Worm (Caenorhabditis elegans) whole organism, L4 larva: Measurements from ENCODE around the gene asp-2.
A peak's percentile ranks its signal among the peaks of the same experiment; 100 is the strongest.

Experiments used
- F10B5.3 ChIP-seq: sonication (generic microtip); optimal IDR thresholded peaks from 2 replicates; lab custom pipeline; 2016; ENCODE audit warnings: mild to moderate bottlenecking, missing genetic modification characterization, missing compliant biosample characterization
- F26F4.8 ChIP-seq: fragments of 200-800 bp; sonication (Bioruptor generic); conservative IDR thresholded peaks from 2 replicates; pipeline ENCODE4 v1.3.6; 2022; ENCODE audit warnings: missing genetic modification characterization, missing compliant biosample characterization
- F49E8.2 ChIP-seq: sonication (generic microtip); optimal IDR thresholded peaks from 2 replicates; lab custom pipeline; 2016; ENCODE audit warnings: missing compliant biosample characterization, mild to moderate bottlenecking, missing genetic modification characterization, borderline replicate concordance
- Y5F2A.4 ChIP-seq: fragments of 200-800 bp; sonication (Bioruptor generic); optimal IDR thresholded peaks from 2 replicates; lab custom pipeline; 2018; ENCODE audit warnings: mild to moderate bottlenecking, missing genetic modification characterization, missing compliant biosample characterization
- ZK337.2 ChIP-seq: fragments of 200-800 bp; sonication (Bioruptor generic); IDR thresholded peaks from 2 replicates; pipeline ENCODE4 v1.3.6; 2022; ENCODE audit warnings: missing genetic modification reagents, missing genetic modification characterization, missing compliant biosample characterization
- aha-1 ChIP-seq: fragments of 150-350 bp; peaks from one replicate; lab custom pipeline; 2014; ENCODE audit warnings: missing biosample characterization, missing genetic modification characterization
- ama-1 ChIP-seq: fragments of 150-350 bp; optimal IDR thresholded peaks from 2 replicates; lab custom pipeline; 2014; ENCODE audit warnings: inconsistent platforms, mixed read lengths
- ceh-62 ChIP-seq: sonication (generic microtip); optimal IDR thresholded peaks from 2 replicates; lab custom pipeline; 2017; ENCODE audit warnings: missing biosample characterization, missing genetic modification characterization
- daf-12 ChIP-seq: fragments of 150-350 bp; optimal IDR thresholded peaks from 2 replicates; lab custom pipeline; 2014; ENCODE audit warnings: missing biosample characterization, missing genetic modification reagents, missing genetic modification characterization
- daf-16 ChIP-seq, 3 experiments: sonication (generic microtip); optimal IDR thresholded peaks; 2 replicates each; lab custom pipeline; 2016 to 2017; ENCODE audit warnings: missing genetic modification characterization in 3 of 3, missing genetic modification reagents in 3 of 3, mild to moderate bottlenecking in 2 of 3, missing compliant biosample characterization in 2 of 3, missing biosample characterization in 1 of 3, moderate library complexity in 1 of 3
- daf-19 ChIP-seq: fragments of 200-800 bp; sonication (Bioruptor generic); conservative IDR thresholded peaks from 2 replicates; pipeline ENCODE4 v1.3.6; 2022; ENCODE audit warnings: missing genetic modification characterization, missing compliant biosample characterization
- dmd-9 ChIP-seq: fragments of 200-800 bp; sonication (Bioruptor generic); IDR thresholded peaks from 2 replicates; pipeline ENCODE4 v1.3.6; 2022; ENCODE audit warnings: missing genetic modification reagents, missing genetic modification characterization, missing compliant biosample characterization
- dpl-1 ChIP-seq: fragments of 150-350 bp; optimal IDR thresholded peaks from 2 replicates; lab custom pipeline; 2014; ENCODE audit warnings: missing biosample characterization, missing genetic modification reagents, missing genetic modification characterization
- dve-1 ChIP-seq: sonication (generic microtip); optimal IDR thresholded peaks from 2 replicates; lab custom pipeline; 2017; ENCODE audit warnings: antibody characterized with exemption, mild to moderate bottlenecking, missing genetic modification characterization, missing compliant biosample characterization; ENCODE audit not compliant: insufficient read depth
- egl-27 ChIP-seq: sonication (generic microtip); optimal IDR thresholded peaks from 3 replicates; lab custom pipeline; 2017; ENCODE audit warnings: missing biosample characterization, missing genetic modification reagents, missing genetic modification characterization
- hif-1 ChIP-seq, 2 experiments: sonication (generic microtip); optimal IDR thresholded peaks; 2 replicates each; lab custom pipeline; 2016 to 2017; ENCODE audit warnings: missing compliant biosample characterization in 2 of 2, missing genetic modification characterization in 2 of 2, missing genetic modification reagents in 2 of 2, missing genotype in 2 of 2, mild to moderate bottlenecking in 1 of 2
- hlh-11 ChIP-seq: fragments of 200-800 bp; sonication (Bioruptor generic); optimal IDR thresholded peaks from 2 replicates; lab custom pipeline; 2018; ENCODE audit warnings: mild to moderate bottlenecking, missing genetic modification characterization, missing compliant biosample characterization
- hlh-30 ChIP-seq: sonication (generic microtip); optimal IDR thresholded peaks from 2 replicates; lab custom pipeline; 2017; ENCODE audit warnings: antibody characterized with exemption, mild to moderate bottlenecking, missing genetic modification characterization, missing compliant biosample characterization; ENCODE audit not compliant: insufficient read depth
- hmg-1.1 ChIP-seq: fragments of 200-800 bp; sonication (Bioruptor generic); IDR thresholded peaks from 2 replicates; pipeline ENCODE4 v1.3.6; 2022; ENCODE audit warnings: missing genetic modification reagents, missing genetic modification characterization, missing compliant biosample characterization
- lin-13 ChIP-seq: fragments of 150-350 bp; optimal IDR thresholded peaks from 2 replicates; lab custom pipeline; 2014; ENCODE audit warnings: missing biosample characterization, missing genetic modification reagents, missing genetic modification characterization
- lin-15B ChIP-seq: fragments of 150-350 bp; sonication (generic microtip); optimal IDR thresholded peaks from 3 replicates; lab custom pipeline; 2014; ENCODE audit warnings: missing biosample characterization, missing genetic modification characterization
- lin-29 ChIP-seq: fragments of 200-800 bp; sonication (Bioruptor generic); IDR thresholded peaks from 2 replicates; pipeline ENCODE4 v1.3.6; 2022; ENCODE audit warnings: missing genetic modification reagents, missing genetic modification characterization, missing compliant biosample characterization
- lin-38 ChIP-seq: fragments of 200-800 bp; sonication (Bioruptor generic); IDR thresholded peaks from 2 replicates; pipeline ENCODE4 v1.3.6; 2022; ENCODE audit warnings: missing genetic modification reagents, missing genetic modification characterization, missing compliant biosample characterization
- lin-39 ChIP-seq: fragments of 150-350 bp; optimal IDR thresholded peaks from 2 replicates; lab custom pipeline; 2014; ENCODE audit warnings: missing biosample characterization, missing genetic modification reagents, missing genetic modification characterization
- lsy-2 ChIP-seq, 2 experiments: fragments of 150-350 bp in 1 of 2; sonication (generic microtip) in 1 of 2; optimal IDR thresholded peaks; 2 replicates each; lab custom pipeline; 2014 to 2017; ENCODE audit warnings: missing biosample characterization in 2 of 2, missing genetic modification characterization in 2 of 2
- madf-5 ChIP-seq, 2 experiments: fragments of 200-800 bp; sonication (Bioruptor generic); IDR thresholded peaks; 2 replicates each; pipeline ENCODE4 v1.3.6; 2022; ENCODE audit warnings: missing compliant biosample characterization in 2 of 2, missing genetic modification characterization in 2 of 2
- madf-9 ChIP-seq: fragments of 200-800 bp; sonication (Bioruptor generic); conservative IDR thresholded peaks from 2 replicates; pipeline ENCODE4 v1.3.6; 2022; ENCODE audit warnings: missing genetic modification reagents, missing genetic modification characterization, missing compliant biosample characterization
- mdl-1 ChIP-seq, 2 experiments: fragments of 150-350 bp in 1 of 2; sonication (generic microtip) in 1 of 2; optimal IDR thresholded peaks; 2 replicates each; lab custom pipeline; 2014 to 2017; ENCODE audit warnings: missing biosample characterization in 2 of 2, missing genetic modification characterization in 2 of 2
- mep-1 ChIP-seq: fragments of 150-350 bp; sonication (generic microtip); optimal IDR thresholded peaks from 3 replicates; lab custom pipeline; 2014; ENCODE audit warnings: missing biosample characterization, missing genetic modification characterization
- mes-2 ChIP-seq: sonication (generic microtip); optimal IDR thresholded peaks from 2 replicates; lab custom pipeline; 2016; ENCODE audit warnings: missing genotype, mild to moderate bottlenecking, missing genetic modification characterization, missing compliant biosample characterization; ENCODE audit not compliant: poor library complexity, severe bottlenecking
- mxl-3 ChIP-seq: fragments of 200-800 bp; sonication (Bioruptor generic); optimal IDR thresholded peaks from 2 replicates; lab custom pipeline; 2018; ENCODE audit warnings: mild to moderate bottlenecking, missing genetic modification characterization, missing compliant biosample characterization
- nhr-10 ChIP-seq: fragments of 150-350 bp; optimal IDR thresholded peaks from 2 replicates; lab custom pipeline; 2014; ENCODE audit warnings: missing biosample characterization, missing genetic modification characterization
- nhr-102 ChIP-seq: sonication (generic microtip); optimal IDR thresholded peaks from 2 replicates; lab custom pipeline; 2016; ENCODE audit warnings: mild to moderate bottlenecking, missing genetic modification characterization, moderate library complexity, missing compliant biosample characterization
- nhr-111 ChIP-seq: fragments of 200-800 bp; sonication (Bioruptor generic); optimal IDR thresholded peaks from 2 replicates; lab custom pipeline; 2018; ENCODE audit warnings: mild to moderate bottlenecking, missing genetic modification characterization, missing compliant biosample characterization
- nhr-25 ChIP-seq: sonication (generic microtip); optimal IDR thresholded peaks from 2 replicates; lab custom pipeline; 2017; ENCODE audit warnings: missing genetic modification characterization, mild to moderate bottlenecking, missing compliant biosample characterization, antibody characterized with exemption, moderate library complexity, borderline replicate concordance; ENCODE audit not compliant: insufficient read depth
- nhr-28 ChIP-seq: fragments of 150-350 bp; optimal IDR thresholded peaks from 2 replicates; lab custom pipeline; 2014; ENCODE audit warnings: missing biosample characterization, missing genetic modification characterization
- nhr-6 ChIP-seq: fragments of 150-350 bp; optimal IDR thresholded peaks from 2 replicates; lab custom pipeline; 2014; ENCODE audit warnings: missing biosample characterization, missing genetic modification characterization
- php-3 ChIP-seq: fragments of 200-800 bp; sonication (Bioruptor generic); IDR thresholded peaks from 2 replicates; pipeline ENCODE4 v1.3.6; 2022; ENCODE audit warnings: missing genetic modification reagents, missing genetic modification characterization, missing compliant biosample characterization
- rbr-2 ChIP-seq: sonication (generic microtip); optimal IDR thresholded peaks from 2 replicates; lab custom pipeline; 2016; ENCODE audit warnings: missing genotype, missing genetic modification characterization, missing compliant biosample characterization
- spr-1 ChIP-seq: sonication (generic microtip); optimal IDR thresholded peaks from 2 replicates; lab custom pipeline; 2016; ENCODE audit warnings: mild to moderate bottlenecking, missing genetic modification characterization, missing compliant biosample characterization
- tag-97 ChIP-seq: fragments of 200-800 bp; sonication (Bioruptor generic); IDR thresholded peaks from 2 replicates; pipeline ENCODE4 v1.3.6; 2022; ENCODE audit warnings: missing genetic modification characterization, missing compliant biosample characterization
- unc-130 ChIP-seq: sonication (generic microtip); optimal IDR thresholded peaks from 2 replicates; lab custom pipeline; 2016; ENCODE audit warnings: missing genetic modification reagents, missing genetic modification characterization, missing compliant biosample characterization
- unc-62 ChIP-seq, 3 experiments: fragments of 150-350 bp in 1 of 3; sonication (generic microtip); optimal IDR thresholded peaks in 2 of 3; peaks in 1 of 3; 1 replicate in 1 of 3; 2 replicates in 2 of 3; lab custom pipeline; 2014 to 2017; ENCODE audit warnings: missing biosample characterization in 3 of 3, missing genetic modification characterization in 3 of 3, missing genetic modification reagents in 3 of 3, missing genotype in 1 of 3
- vab-7 ChIP-seq: fragments of 200-800 bp; sonication (Bioruptor generic); IDR thresholded peaks from 2 replicates; pipeline ENCODE4 v1.3.6; 2022; ENCODE audit warnings: missing genetic modification reagents, missing genetic modification characterization, missing compliant biosample characterization

asp-2 gene

ce11 chrV:9219390-9219733 is 16.5 kb downstream of the asp-2 start:
- TF ChIP-seq aha-1 (peak; percentile 75), hmg-1.1 (0 out of 2 replicates have a peak, but pooled peaks have one; percentile 27), hif-1 (tag; optimal IDR thresholded peaks at IDR 0.05; lab: Kevin White, UChicago) (no peak)

- peak; percentile 16 for TF ChIP-seq hlh-11 (tag; lab: Kevin White, UChicago)
- TF ChIP-seq daf-16 (GFP tag; optimal IDR thresholded peaks at IDR 0.05; lab: Kevin White, UChicago) = no peak
- no peak for TF ChIP-seq daf-16 (tag; optimal IDR thresholded peaks at IDR 0.05; lab: Kevin White, UChicago)
- peak; percentile 80 for TF ChIP-seq dpl-1 (GFP tag; lab: Kevin White, UChicago)
- TF ChIP-seq Y5F2A.4 = no peak
- peak; percentile 92 for TF ChIP-seq lin-38
- TF ChIP-seq dve-1 = no peak
- no peak for TF ChIP-seq nhr-102
- peak; percentile 72 for TF ChIP-seq mes-2 (tag; lab: Kevin White, UChicago)
- TF ChIP-seq dmd-9 (GFP tag; lab: Robert Waterston, UW) = no peak
- peak; percentile 64 for TF ChIP-seq nhr-6 (tag; lab: Kevin White, UChicago)
- TF ChIP-seq lsy-2 (tag; optimal IDR thresholded peaks at IDR 0.05; lab: Kevin White, UChicago) = peak in 1 of 2 experiments; percentile 51
- TF ChIP-seq rbr-2 (tag; lab: Kevin White, UChicago) = peak; percentile 27
- no peak for TF ChIP-seq nhr-111 (GFP tag; lab: Kevin White, UChicago)
- no peak for TF ChIP-seq vab-7 (GFP tag; lab: Robert Waterston, UW)
- peak; percentile 37 for TF ChIP-seq nhr-28 (tag; lab: Kevin White, UChicago)
- TF ChIP-seq tag-97 (GFP tag; lab: Robert Waterston, UW) = no peak
- TF ChIP-seq F10B5.3 (tag; lab: Kevin White, UChicago) = no peak
- TF ChIP-seq php-3 (GFP tag; lab: Robert Waterston, UW) = no peak
- no peak for TF ChIP-seq mdl-1 (tag; optimal IDR thresholded peaks at IDR 0.05; lab: Kevin White, UChicago)
- peak in 1 of 2 experiments; percentile 6 for TF ChIP-seq unc-62 (GFP tag; optimal IDR thresholded peaks at IDR 0.05 in 1 of 2; lab: Kevin White, UChicago)
- no peak for TF ChIP-seq unc-62 (tag; optimal IDR thresholded peaks at IDR 0.05; lab: Kevin White, UChicago)
- no peak for TF ChIP-seq ceh-62 (tag; lab: Kevin White, UChicago)
- TF ChIP-seq hlh-30 = peak; percentile 69
- TF ChIP-seq mep-1 (tag; lab: Kevin White, UChicago) = peak; percentile 39
- TF ChIP-seq madf-9 (GFP tag; lab: Robert Waterston, UW) = no peak
- no peak for TF ChIP-seq lin-29 (GFP tag; lab: Robert Waterston, UW)
- TF ChIP-seq unc-130 (GFP tag; lab: Kevin White, UChicago) = peak; percentile 15
- TF ChIP-seq ama-1 = peak; percentile 8
Observed at ce11 chrV:9220444-9220843, 17.6 kb downstream of the asp-2 start.

ce11 chrV:9221566-9221965 is 18.7 kb downstream of the asp-2 start, which contains the start of gene grd-6:
Gene grd-6 (plus strand): TSS chrV:9221866.
- no peak for TF ChIP-seq Y5F2A.4
- no peak for TF ChIP-seq lin-29 (GFP tag; lab: Robert Waterston, UW)
- TF ChIP-seq madf-5 (GFP tag; IDR thresholded peaks at IDR 0.05; lab: Robert Waterston, UW) = no peak
- no peak for TF ChIP-seq lin-15B (tag; lab: Kevin White, UChicago)
- TF ChIP-seq F26F4.8 (GFP tag; lab: Robert Waterston, UW) = no peak
- TF ChIP-seq nhr-25 (tag; lab: Kevin White, UChicago) = no peak
- no peak for TF ChIP-seq ama-1
- TF ChIP-seq ZK337.2 (GFP tag; lab: Robert Waterston, UW) = no peak
- TF ChIP-seq lin-13 (GFP tag; lab: Kevin White, UChicago) = no peak
- TF ChIP-seq ceh-62 (tag; lab: Kevin White, UChicago) = no peak
- no peak for TF ChIP-seq nhr-10
- TF ChIP-seq daf-12 (tag; lab: Kevin White, UChicago) = no peak
- no peak for TF ChIP-seq aha-1
- no peak for TF ChIP-seq daf-19 (GFP tag; lab: Robert Waterston, UW)
- TF ChIP-seq lin-39 (tag; lab: Kevin White, UChicago) = no peak
- no peak for TF ChIP-seq mxl-3 (GFP tag; lab: Kevin White, UChicago)
- TF ChIP-seq egl-27 (tag; lab: Kevin White, UChicago) = no peak
- no peak for TF ChIP-seq spr-1 (tag; lab: Kevin White, UChicago)
- no peak for TF ChIP-seq F49E8.2 (tag; lab: Kevin White, UChicago)
- no peak for TF ChIP-seq hmg-1.1
